Fruit fly (Drosophila melanogaster): Measurements from ENCODE around the gene COX5BL.

The COX5BL gene

DNA sequence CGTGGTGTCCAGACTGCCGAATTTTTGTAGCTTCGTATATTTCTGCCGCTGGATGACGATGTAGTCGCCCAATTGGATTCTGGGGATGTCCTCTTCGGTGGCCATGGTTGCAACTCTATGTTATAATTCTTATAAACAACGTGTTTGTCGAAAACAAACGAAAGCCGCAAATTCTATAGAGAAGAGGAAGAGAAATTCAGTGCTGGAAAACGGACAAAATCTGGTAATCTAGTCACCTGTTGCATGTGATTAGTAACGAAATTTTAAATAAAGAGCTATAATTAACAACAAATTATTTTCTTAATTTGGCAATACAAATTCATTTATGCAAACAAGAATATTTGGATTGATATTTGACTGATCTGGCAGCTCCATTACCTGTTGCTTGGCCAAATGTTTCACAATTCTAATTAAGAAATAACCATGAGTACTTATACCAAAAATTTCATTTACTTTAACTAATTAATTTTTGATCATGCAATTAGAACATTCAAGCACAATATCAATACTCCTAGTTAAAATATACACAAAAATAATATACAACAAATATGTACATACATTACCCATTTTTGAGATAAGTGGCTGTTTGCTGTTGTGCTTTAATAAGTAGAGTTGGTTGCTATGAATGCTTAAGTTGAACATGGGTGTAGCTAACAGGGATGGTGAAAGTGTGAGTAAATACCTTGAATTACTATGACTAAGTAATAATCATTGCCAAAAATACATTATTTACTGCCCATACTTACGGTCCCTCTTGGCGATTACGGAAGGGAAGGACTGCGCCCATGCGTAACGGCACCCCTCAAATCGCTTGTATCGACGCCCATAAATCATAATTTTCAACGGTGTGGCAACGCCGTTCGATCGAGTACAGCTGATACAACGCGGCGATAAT, 2.5 kb downstream of the COX5BL start, which contains the start of the genes Trmt6 and Ent2 (continued):
- TF ChIP-seq CG11696 (GFP tag; IDR thresholded peaks at IDR 0.05) (peak; percentile 92), CG6689 (GFP tag; IDR thresholded peaks at IDR 0.05) (peak; percentile 97), tgo (GFP tag; IDR thresholded peaks at IDR 0.05) (peak; percentile 97), CG10274 (GFP tag; optimal IDR thresholded peaks at IDR 0.05) (peak; percentile 87), CG5180 (GFP tag; optimal IDR thresholded peaks at IDR 0.05) (peak; percentile 78), mld (GFP tag; IDR thresholded peaks at IDR 0.05; ENCODE audit: partially characterized antibody) (no peak), CG18764 (GFP tag; optimal IDR thresholded peaks at IDR 0.05) (peak; percentile 91), CG7556 (GFP tag; optimal IDR thresholded peaks at IDR 0.05) (peak; percentile 90), HmgZ (tag; optimal IDR thresholded peaks at IDR 0.05) (peak; percentile 97), ind (GFP tag; optimal IDR thresholded peaks at IDR 0.05) (peak; percentile 98), Dip2 (GFP tag; IDR thresholded peaks at IDR 0.05) (peak; percentile 69), Hand (GFP tag; optimal IDR thresholded peaks at IDR 0.05) (peak; percentile 85), CG13424 (tag; optimal IDR thresholded peaks at IDR 0.05) (peak; percentile 90), crol (GFP tag; IDR thresholded peaks at IDR 0.05) (peak; percentile 69), CG12744 (GFP tag; optimal IDR thresholded peaks at IDR 0.05) (peak; percentile 91), CG34376 (GFP tag; optimal IDR thresholded peaks at IDR 0.05) (peak; percentile 83), z (GFP tag; IDR thresholded peaks at IDR 0.05) (peak; percentile 73; the same call in 1 of the 3 replicates), H15 (GFP tag; IDR thresholded peaks at IDR 0.05) (peak; percentile 97), Doc2 (GFP tag; IDR thresholded peaks at IDR 0.05) (peak; percentile 93), wek (GFP tag; optimal IDR thresholded peaks at IDR 0.05) (peak; percentile 86), MTF-1 (GFP tag; optimal IDR thresholded peaks at IDR 0.05; ENCODE audit: borderline replicate concordance) (peak; percentile 89), CG34224 (GFP tag; IDR thresholded peaks at IDR 0.05; ENCODE audit: partially characterized antibody) (no peak), Side (GFP tag; optimal IDR thresholded peaks at IDR 0.05) (peak; percentile 95), ham (GFP tag; IDR thresholded peaks at IDR 0.05) (peak; percentile 88), CG15514 (GFP tag; optimal IDR thresholded peaks at IDR 0.05) (peak; percentile 90), grn (GFP tag; optimal IDR thresholded peaks at IDR 0.05) (peak; percentile 97), Sox100B (GFP tag; optimal IDR thresholded peaks at IDR 0.05) (peak; percentile 87), CG32767 (GFP tag; IDR thresholded peaks at IDR 0.05) (peak; percentile 95), CG14014 (GFP tag; IDR thresholded peaks at IDR 0.05) (peak; percentile 97), CG13894 (tag; optimal IDR thresholded peaks at IDR 0.05) (peak; percentile 84), kay (GFP tag; optimal IDR thresholded peaks at IDR 0.05) (peak; percentile 87), Sry-β (GFP tag; optimal IDR thresholded peaks at IDR 0.05) (peak; percentile 55), Xbp1 (GFP tag; optimal IDR thresholded peaks at IDR 0.05) (peak; percentile 98), caup (GFP tag; optimal IDR thresholded peaks at IDR 0.05; ENCODE audit: severe bottlenecking) (peak; percentile 94), bsh (GFP tag; optimal IDR thresholded peaks at IDR 0.05) (peak; percentile 79 to 96), br (optimal IDR thresholded peaks at IDR 0.05) (no peak), Fer1 (GFP tag; optimal IDR thresholded peaks at IDR 0.05) (peak; percentile 88), MBD-R2 (GFP tag; IDR thresholded peaks at IDR 0.05) (peak; percentile 96), CG18011 (GFP tag; optimal IDR thresholded peaks at IDR 0.05) (peak; percentile 91), CG18599 (GFP tag; optimal IDR thresholded peaks at IDR 0.05) (peak; percentile 95), emc (GFP tag; optimal IDR thresholded peaks at IDR 0.05) (peak; percentile 94), CG42726 (GFP tag; IDR thresholded peaks at IDR 0.05; ENCODE audit: partially characterized antibody) (no peak), CG31224 (GFP tag; IDR thresholded peaks at IDR 0.05) (peak; percentile 95), Pdp1 (GFP tag; optimal IDR thresholded peaks at IDR 0.05) (peak; percentile 96 to 97), sd (tag; optimal IDR thresholded peaks at IDR 0.05) (peak; percentile 87), yki (optimal IDR thresholded peaks at IDR 0.05) (no peak), CG4360 (GFP tag; IDR thresholded peaks at IDR 0.05) (peak; percentile 80), jigr1 (GFP tag; IDR thresholded peaks at IDR 0.05) (peak; percentile 96)
